Fruit fly (Drosophila melanogaster) whole organism, wandering third instar larva: ENCODE measurements around the gene CG11977.

Experiments used
- Abd-B ChIP-seq: fragments of >200 bp; optimal IDR thresholded peaks from 2 replicates; lab custom pipeline; 2017; ENCODE audit warnings: missing biosample characterization, missing genetic modification characterization
- CG32264 ChIP-seq: fragments of 200-800 bp; sonication (Bioruptor generic); optimal IDR thresholded peaks from 2 replicates; lab custom pipeline; 2016; ENCODE audit warnings: missing biosample characterization, missing genetic modification characterization
- CG9705 ChIP-seq: fragments of 200-800 bp; sonication (Bioruptor generic); optimal IDR thresholded peaks from 2 replicates; lab custom pipeline; 2018; ENCODE audit warnings: missing biosample characterization, mild to moderate bottlenecking, missing genetic modification characterization
- Dif ChIP-seq: fragments of 200-275, 200-300 bp; sonication (Bioruptor generic); optimal IDR thresholded peaks from 2 replicates; lab custom pipeline; 2018; ENCODE audit warnings: missing biosample characterization, missing genetic modification characterization; ENCODE audit not compliant: partially characterized antibody
- GATAd ChIP-seq: sonication (Bioruptor generic); optimal IDR thresholded peaks from 2 replicates; lab custom pipeline; 2016; ENCODE audit warnings: missing biosample characterization, missing genetic modification characterization
- HLH106 ChIP-seq: fragments of 200-800 bp; optimal IDR thresholded peaks from 3 replicates; lab custom pipeline; 2019; ENCODE audit warnings: missing biosample characterization, mild to moderate bottlenecking, missing genetic modification characterization, moderate library complexity
- Hr78 ChIP-seq: fragments of >200 bp; optimal IDR thresholded peaks from 2 replicates; lab custom pipeline; 2017; ENCODE audit warnings: missing biosample characterization, missing genetic modification characterization
- Jra ChIP-seq: sonication (Bioruptor generic); optimal IDR thresholded peaks from 2 replicates; lab custom pipeline; 2016; ENCODE audit warnings: missing biosample characterization, missing genetic modification characterization
- Myc ChIP-seq: fragments of >200 bp; optimal IDR thresholded peaks from 2 replicates; lab custom pipeline; 2017
- N ChIP-seq: fragments of >200 bp; optimal IDR thresholded peaks from 2 replicates; lab custom pipeline; 2018; ENCODE audit warnings: missing biosample characterization, missing external identifiers, missing genetic modification characterization
- OdsH ChIP-seq: fragments of 200-800 bp; sonication (Bioruptor generic); optimal IDR thresholded peaks from 2 replicates; lab custom pipeline; 2016; ENCODE audit warnings: missing biosample characterization, mild to moderate bottlenecking, missing genetic modification characterization
- Rel ChIP-seq, 2 experiments: fragments of 200-800 bp; sonication (Bioruptor generic) in 1 of 2; optimal IDR thresholded peaks; 2 replicates in 1 of 2; 3 replicates in 1 of 2; lab custom pipeline; 2016 to 2019; ENCODE audit warnings: mild to moderate bottlenecking in 2 of 2, missing biosample characterization in 2 of 2, missing genetic modification characterization in 2 of 2, moderate library complexity in 1 of 2
- Sp1 ChIP-seq: fragments of 200-800 bp; sonication (Bioruptor generic); optimal IDR thresholded peaks from 3 replicates; lab custom pipeline; 2019; ENCODE audit warnings: missing biosample characterization, mild to moderate bottlenecking, missing genetic modification characterization, moderate library complexity
- Vsx2 ChIP-seq: fragments of 200-300, 225-300 bp; sonication (Bioruptor generic); optimal IDR thresholded peaks from 2 replicates; lab custom pipeline; 2018; ENCODE audit warnings: missing biosample characterization, missing genetic modification characterization; ENCODE audit not compliant: partially characterized antibody
- br ChIP-seq: fragments of 200-800 bp; sonication (Bioruptor generic); optimal IDR thresholded peaks from 2 replicates; lab custom pipeline; 2016; ENCODE audit warnings: missing biosample characterization, missing genetic modification characterization
- brk ChIP-seq: fragments of 200-800 bp; sonication (Bioruptor generic); optimal IDR thresholded peaks from 2 replicates; lab custom pipeline; 2016; ENCODE audit warnings: missing biosample characterization, mild to moderate bottlenecking, missing genetic modification characterization
- dl ChIP-seq, 2 experiments: fragments of 175-275, 200-275 bp in 1 of 2; fragments of 200-275 bp in 1 of 2; sonication (Bioruptor generic); optimal IDR thresholded peaks; lab custom pipeline; 2018; ENCODE audit warnings: mild to moderate bottlenecking in 2 of 2, missing biosample characterization in 2 of 2, missing genetic modification characterization in 2 of 2, moderate library complexity in 2 of 2; ENCODE audit not compliant: partially characterized antibody in 2 of 2, insufficient read depth in 1 of 2
- dmrt93B ChIP-seq: fragments of 200-800 bp; sonication (Bioruptor generic); optimal IDR thresholded peaks from 2 replicates; lab custom pipeline; 2018; ENCODE audit warnings: missing biosample characterization, mild to moderate bottlenecking, missing genetic modification characterization
- dsf ChIP-seq: sonication (Bioruptor generic); optimal IDR thresholded peaks from 2 replicates; lab custom pipeline; 2016; ENCODE audit warnings: missing biosample characterization, missing genetic modification characterization, borderline replicate concordance
- foxo ChIP-seq, 2 experiments: fragments of 200-800 bp; sonication (Bioruptor generic); optimal IDR thresholded peaks; 2 replicates in 1 of 2; 3 replicates in 1 of 2; lab custom pipeline; 2016 to 2017; ENCODE audit warnings: missing biosample characterization in 2 of 2, missing genetic modification characterization in 2 of 2
- fru ChIP-seq: fragments of 200-800 bp; sonication (Bioruptor generic); optimal IDR thresholded peaks from 3 replicates; lab custom pipeline; 2016; ENCODE audit warnings: missing biosample characterization, mild to moderate bottlenecking, missing genetic modification characterization
- h ChIP-seq: fragments of 200-800 bp; sonication (Bioruptor generic); optimal IDR thresholded peaks from 3 replicates; lab custom pipeline; 2016; ENCODE audit warnings: missing biosample characterization, mild to moderate bottlenecking, missing genetic modification characterization
- jim ChIP-seq: fragments of 175-275, 200-325 bp; sonication (Bioruptor generic); optimal IDR thresholded peaks from 2 replicates; lab custom pipeline; 2016; ENCODE audit warnings: missing biosample characterization, mild to moderate bottlenecking, missing genetic modification characterization
- lola ChIP-seq: fragments of >200 bp; optimal IDR thresholded peaks from 2 replicates; lab custom pipeline; 2017; ENCODE audit warnings: missing biosample characterization, missing genetic modification characterization
- psq ChIP-seq: fragments of 200-800 bp; sonication (Bioruptor generic); optimal IDR thresholded peaks from 3 replicates; lab custom pipeline; 2017; ENCODE audit warnings: missing biosample characterization, mild to moderate bottlenecking, missing genetic modification characterization, moderate library complexity
- rgr ChIP-seq: fragments of 200-800 bp; sonication (Bioruptor generic); optimal IDR thresholded peaks from 3 replicates; lab custom pipeline; 2016; ENCODE audit warnings: missing biosample characterization, mild to moderate bottlenecking, missing genetic modification characterization
- sage ChIP-seq: fragments of 200-800 bp; sonication (Bioruptor generic); optimal IDR thresholded peaks from 2 replicates; lab custom pipeline; 2016; ENCODE audit warnings: missing biosample characterization, mild to moderate bottlenecking, missing genetic modification characterization
- tai ChIP-seq: sonication (Bioruptor generic); optimal IDR thresholded peaks from 2 replicates; lab custom pipeline; 2016; ENCODE audit warnings: missing biosample characterization, missing genetic modification characterization
- woc ChIP-seq: sonication (Bioruptor generic); optimal IDR thresholded peaks from 2 replicates; lab custom pipeline; 2016; ENCODE audit warnings: missing biosample characterization, mild to moderate bottlenecking, missing genetic modification characterization

CG11977 gene

dm6 chr3R:8954515-8955358, 42.8 kb upstream of the CG11977 start:
- TF ChIP-seq GATAd (GFP tag; lab: Kevin White, UChicago) (no peak), dl (GFP tag; optimal IDR thresholded peaks at IDR 0.05; lab: Kevin White, UChicago; ENCODE audit: insufficient read depth in 1 of 2, partially characterized antibody in 2 of 2) (no peak), Dif (GFP tag; lab: Kevin White, UChicago) (no peak), Abd-B (GFP tag; lab: Kevin White, UChicago) (no peak), br (GFP tag; lab: Kevin White, UChicago) (no peak), Myc (lab: Kevin White, UChicago) (no peak), dsf (GFP tag; lab: Kevin White, UChicago) (no peak), jim (GFP tag; lab: Kevin White, UChicago) (no peak), CG9705 (GFP tag; lab: Kevin White, UChicago) (no peak), N (no peak), sage (GFP tag; lab: Kevin White, UChicago) (no peak), woc (GFP tag; lab: Kevin White, UChicago) (no peak), brk (GFP tag; lab: Kevin White, UChicago) (no peak), tai (no peak), rgr (GFP tag; lab: Kevin White, UChicago) (no peak), lola (GFP tag; lab: Kevin White, UChicago) (no peak)
- TF ChIP-seq, all 38 proteins: peak for 0

dm6 chr3R:8955359-8955820, 42.1 kb upstream of the CG11977 start:
- TF ChIP-seq Abd-B (GFP tag; lab: Kevin White, UChicago) = no peak
- no peak for TF ChIP-seq N
- no peak for TF ChIP-seq tai
- TF ChIP-seq Jra (GFP tag; lab: Kevin White, UChicago) = no peak
- no peak for TF ChIP-seq Myc (lab: Kevin White, UChicago)

dm6 chr3R:8956333-8956732, 41.2 kb upstream of the CG11977 start:
- TF ChIP-seq woc (GFP tag; lab: Kevin White, UChicago) (no peak), CG32264 (GFP tag; lab: Kevin White, UChicago) (no peak), dmrt93B (no peak), Vsx2 (GFP tag; lab: Kevin White, UChicago) (no peak), foxo (GFP tag; optimal IDR thresholded peaks at IDR 0.05; lab: Kevin White, UChicago) (no peak), GATAd (GFP tag; lab: Kevin White, UChicago) (no peak), Myc (lab: Kevin White, UChicago) (no peak)

dm6 chr3R:8957739-8958138, 39.8 kb upstream of the CG11977 start:
- peak; percentile 66 for TF ChIP-seq psq (GFP tag; lab: Kevin White, UChicago)
- TF ChIP-seq rgr (GFP tag; lab: Kevin White, UChicago) = peak; percentile 13
- no peak for TF ChIP-seq Jra (GFP tag; lab: Kevin White, UChicago)
- no peak for TF ChIP-seq lola (GFP tag; lab: Kevin White, UChicago)
- peak; percentile 34 for TF ChIP-seq OdsH (GFP tag; lab: Kevin White, UChicago)
- TF ChIP-seq Sp1 (GFP tag; lab: Kevin White, UChicago) = peak; percentile 47
- peak; percentile 90 for TF ChIP-seq woc (GFP tag; lab: Kevin White, UChicago)
- TF ChIP-seq dmrt93B = no peak
- TF ChIP-seq fru (GFP tag; lab: Kevin White, UChicago) = peak; percentile 14
- TF ChIP-seq HLH106 (tag; lab: Kevin White, UChicago) = peak; percentile 47
- TF ChIP-seq Myc (lab: Kevin White, UChicago) = no peak
- TF ChIP-seq brk (GFP tag; lab: Kevin White, UChicago) = no peak
- peak; percentile 41 for TF ChIP-seq h (GFP tag; lab: Kevin White, UChicago)
- TF ChIP-seq foxo (GFP tag; optimal IDR thresholded peaks at IDR 0.05; lab: Kevin White, UChicago) = peak in 1 of 2 experiments; percentile 33
- TF ChIP-seq Dif (GFP tag; lab: Kevin White, UChicago) = no peak
- TF ChIP-seq br (GFP tag; lab: Kevin White, UChicago) = peak; percentile 27
- no peak for TF ChIP-seq Rel (GFP tag; optimal IDR thresholded peaks at IDR 0.05; lab: Kevin White, UChicago)
- TF ChIP-seq Rel (tag; optimal IDR thresholded peaks at IDR 0.05; lab: Kevin White, UChicago) = no peak
- no peak for TF ChIP-seq Hr78 (GFP tag; lab: Kevin White, UChicago)
